Worm (Caenorhabditis elegans): ENCODE data around the gene E02H9.1.

DNA sequence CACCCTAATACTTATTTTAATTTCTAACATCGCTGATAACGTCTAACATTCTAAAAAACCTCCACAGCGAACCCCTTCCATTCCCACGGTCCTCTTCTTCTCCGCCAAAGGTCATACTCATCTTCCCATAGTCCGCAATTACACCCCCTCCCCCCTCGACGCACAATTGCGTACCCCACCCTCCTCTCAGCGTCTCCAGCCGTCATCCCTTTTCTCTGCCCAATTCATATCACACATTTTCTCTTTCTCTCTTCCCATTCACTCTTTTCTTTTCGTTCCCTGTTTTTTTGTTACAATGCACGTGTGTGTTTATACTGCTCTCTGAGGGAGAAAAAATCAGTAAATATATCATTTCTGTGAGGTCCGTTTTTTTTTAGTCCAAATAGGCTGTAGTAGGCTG lies 3.6 kb downstream of the E02H9.1 start:
- no peak for TF ChIP-seq ceh-91 (GFP tag; IDR thresholded peaks at IDR 0.05)
- TF ChIP-seq F37B4.10 (GFP tag; IDR thresholded peaks at IDR 0.05), result no peak
- TF ChIP-seq nhr-120 (GFP tag; IDR thresholded peaks at IDR 0.05), result no peak

All from whole organism, young adult.